Worm (Caenorhabditis elegans): ENCODE measurements around the gene dnj-20.

DNA sequence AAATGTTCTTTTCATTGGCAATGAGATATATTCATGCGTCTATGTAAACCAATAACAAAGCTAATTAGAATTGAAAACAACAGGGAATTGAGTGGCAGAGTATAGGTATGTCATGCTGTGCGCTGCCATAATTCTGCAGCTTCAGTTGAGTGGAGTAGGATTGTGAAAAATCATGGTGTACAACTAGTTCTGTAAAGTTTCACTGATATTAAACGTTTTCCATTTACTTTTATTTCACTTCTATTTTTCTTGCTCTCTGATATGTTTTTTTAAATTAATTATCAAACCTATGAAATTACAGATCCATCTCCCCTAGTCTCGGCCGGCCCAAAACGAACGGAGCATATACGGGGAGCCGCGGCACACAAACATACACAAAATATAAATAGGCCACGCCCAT is 48.3 kb downstream of the dnj-20 start, which contains the start of gene exc-7:
- TF ChIP-seq ama-1 (optimal IDR thresholded peaks at IDR 0.05) (no peak), pes-1 (GFP tag; IDR thresholded peaks at IDR 0.05) (no peak), F13C5.2 (tag; optimal IDR thresholded peaks at IDR 0.05) (no peak), scrt-1 (GFP tag; IDR thresholded peaks at IDR 0.05) (no peak), flt-1 (GFP tag; IDR thresholded peaks at IDR 0.05) (no peak), ets-7 (tag; optimal IDR thresholded peaks at IDR 0.05) (no peak)

All from whole organism, early embryonic.